Worm (Caenorhabditis elegans): ENCODE results near the gene tut-2.
A peak's percentile ranks its signal among the peaks of the same experiment; 100 is the strongest.

tut-2 gene

DNA sequence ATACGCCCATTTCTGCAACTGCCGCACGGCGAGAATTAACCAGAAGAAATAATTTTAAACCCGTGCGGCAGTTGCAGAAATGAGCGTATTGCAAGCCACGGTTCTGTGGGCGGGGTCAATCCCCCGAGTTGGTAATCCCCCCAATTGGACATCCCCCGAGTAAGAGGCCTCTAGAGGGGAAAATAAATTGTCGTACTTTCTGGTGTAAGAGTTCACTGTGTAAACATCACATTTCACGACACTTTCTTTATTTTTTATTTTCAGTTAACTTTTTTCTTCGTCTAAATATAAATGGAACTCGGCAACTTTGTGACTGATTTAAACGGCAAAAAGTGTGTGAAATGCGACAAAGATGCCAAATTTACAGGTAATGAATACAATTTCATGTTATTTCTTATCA lies at the start of gene tut-2:
TSS of gene tut-2 (plus strand) at position 277 of the 400 bp plus-strand sequence.
- TF ChIP-seq unc-55 (GFP tag; optimal IDR thresholded peaks at IDR 0.05) (peak; percentile 17), elt-1 (tag; optimal IDR thresholded peaks at IDR 0.05) (no peak), fos-1 (tag; optimal IDR thresholded peaks at IDR 0.05) (no peak), ztf-4 (tag; optimal IDR thresholded peaks at IDR 0.05) (no peak)

DNA sequence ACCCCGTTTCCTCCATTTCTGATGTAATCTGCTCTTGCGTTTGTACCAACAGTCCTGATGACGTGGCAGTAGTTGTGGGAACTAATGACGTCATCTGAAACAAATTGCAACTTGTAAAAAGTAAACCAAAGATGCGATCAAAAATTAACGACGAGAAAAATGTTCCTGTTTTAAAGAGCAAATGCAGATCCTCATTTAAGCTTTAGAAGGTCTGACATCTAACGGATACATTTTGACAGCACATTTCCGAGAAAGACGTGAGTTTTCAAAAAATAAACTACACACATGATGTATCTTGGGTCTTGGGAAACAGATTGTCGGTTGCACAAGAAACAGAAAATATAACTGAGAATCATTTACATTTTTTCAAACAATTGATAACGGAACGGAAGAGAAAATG lies 42.5 kb upstream of the tut-2 start, which contains the start of gene H09F14.1:
TSS of gene H09F14.1 (minus strand) at position 101 of the 400 bp plus-strand sequence.
- no peak for TF ChIP-seq ceh-82 (tag; optimal IDR thresholded peaks at IDR 0.05)
- TF ChIP-seq F13H6.1 (tag; optimal IDR thresholded peaks at IDR 0.05) = no peak
- TF ChIP-seq mbf-1 (tag; optimal IDR thresholded peaks at IDR 0.05) = no peak
- TF ChIP-seq mab-5 (tag; optimal IDR thresholded peaks at IDR 0.05) = no peak
- TF ChIP-seq ama-1 (optimal IDR thresholded peaks at IDR 0.05) = no peak

DNA sequence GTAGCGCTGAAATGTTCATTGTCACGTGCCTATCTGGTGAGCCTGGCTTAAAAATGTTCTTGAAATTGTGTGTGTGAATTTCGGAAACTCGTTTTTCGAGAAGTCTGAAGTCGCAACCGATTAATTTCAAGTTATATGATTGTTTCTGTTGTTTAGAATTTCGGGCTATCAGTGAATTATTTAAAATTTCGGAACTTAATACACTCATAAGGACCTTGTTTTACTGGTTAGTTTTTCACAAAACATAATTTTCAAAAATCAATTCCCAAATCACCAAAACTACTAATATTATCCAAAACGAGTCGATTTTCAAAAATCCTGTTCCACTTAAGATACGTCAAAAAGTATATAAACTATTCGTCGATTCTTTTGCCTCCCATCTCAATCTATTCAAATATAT lies 27.5 kb upstream of the tut-2 start:
- TF ChIP-seq snpc-4 (tag; optimal IDR thresholded peaks at IDR 0.05) (no peak), nhr-77 (tag; optimal IDR thresholded peaks at IDR 0.05) (no peak), sem-4 (tag; optimal IDR thresholded peaks at IDR 0.05) (no peak), nhr-11 (tag; optimal IDR thresholded peaks at IDR 0.05) (no peak), nhr-25 (tag; optimal IDR thresholded peaks at IDR 0.05) (no peak)

DNA sequence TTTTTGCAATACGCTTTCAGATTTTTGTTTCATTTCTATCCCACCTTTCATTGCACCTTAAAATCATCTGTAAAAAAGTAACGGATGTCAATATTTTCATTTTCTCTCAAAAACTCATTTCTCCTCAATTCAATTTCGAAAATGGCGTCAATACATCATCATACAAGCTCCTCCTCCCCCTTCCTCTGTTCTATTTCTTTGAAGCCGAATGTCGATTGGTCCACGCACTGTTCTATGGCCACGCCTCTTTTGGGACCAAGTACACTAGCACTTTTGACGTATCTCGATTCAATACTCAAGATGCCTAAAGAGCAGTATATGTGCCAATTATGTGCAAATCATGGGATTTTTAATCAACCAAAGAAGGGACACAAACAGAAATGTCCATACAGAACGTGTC lies 25.3 kb upstream of the tut-2 start, which contains the start of gene mab-23:
TSS of gene mab-23 (plus strand) at position 301 of the 400 bp plus-strand sequence.
- TF ChIP-seq nhr-21 (tag; optimal IDR thresholded peaks at IDR 0.05) = no peak
- TF ChIP-seq R02D3.7 (tag; optimal IDR thresholded peaks at IDR 0.05) = no peak
- no peak for TF ChIP-seq nhr-237 (tag; optimal IDR thresholded peaks at IDR 0.05)
- no peak for TF ChIP-seq nhr-10 (tag; optimal IDR thresholded peaks at IDR 0.05)
- no peak for TF ChIP-seq ztf-11 (tag; optimal IDR thresholded peaks at IDR 0.05)
- TF ChIP-seq sma-3 (GFP tag; optimal IDR thresholded peaks at IDR 0.05) = no peak

DNA sequence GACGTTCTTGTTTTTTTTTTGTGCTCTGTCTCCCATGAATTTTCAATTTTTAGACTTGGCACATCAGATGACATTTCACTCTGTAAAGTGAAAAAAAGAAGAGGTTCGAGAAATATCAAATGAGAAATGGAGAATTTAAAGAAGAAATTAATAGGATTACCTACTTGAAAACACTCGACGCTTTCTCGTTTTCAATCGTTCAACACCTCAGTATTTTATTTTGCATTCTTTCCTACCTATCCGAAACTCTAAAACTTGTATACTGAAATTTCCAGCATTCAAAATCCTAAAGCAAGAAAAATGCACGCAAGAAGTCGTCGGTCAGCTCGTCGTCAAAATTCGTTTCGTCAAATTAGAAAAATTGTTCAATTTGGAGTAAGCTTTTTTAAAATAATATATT lies 22.3 kb upstream of the tut-2 start, which contains the start of gene kvs-2:
TSS of gene kvs-2 (plus strand) at position 301 of the 400 bp plus-strand sequence.
- TF ChIP-seq nhr-23 (tag; optimal IDR thresholded peaks at IDR 0.05) = no peak
- no peak for TF ChIP-seq ztf-11 (tag; optimal IDR thresholded peaks at IDR 0.05)
- TF ChIP-seq nhr-25 (tag; optimal IDR thresholded peaks at IDR 0.05) = no peak

DNA sequence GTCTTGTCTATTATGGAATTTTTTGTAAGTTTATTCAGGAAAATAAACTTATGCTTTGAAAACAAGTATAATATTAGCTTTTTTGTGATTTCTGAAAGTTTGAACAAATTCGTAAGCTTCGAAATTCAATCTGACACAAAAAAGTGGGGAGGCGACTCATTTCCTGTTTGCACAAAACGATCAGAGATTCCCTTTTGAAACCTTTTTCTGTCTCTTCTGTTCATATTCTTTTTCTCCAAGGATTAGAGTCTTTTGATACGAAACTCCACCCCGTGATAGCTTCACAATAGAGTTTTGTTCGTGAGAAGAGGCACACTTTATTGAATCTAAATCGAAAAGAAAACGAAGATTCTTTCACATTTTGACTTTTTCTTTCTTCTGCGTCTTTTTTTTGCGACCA lies 17.1 kb upstream of the tut-2 start:
- TF ChIP-seq nhr-237 (tag; optimal IDR thresholded peaks at IDR 0.05) (no peak), sem-4 (tag; optimal IDR thresholded peaks at IDR 0.05) (no peak), nhr-10 (tag; optimal IDR thresholded peaks at IDR 0.05) (no peak), nhr-129 (tag; optimal IDR thresholded peaks at IDR 0.05) (no peak), nhr-25 (tag; optimal IDR thresholded peaks at IDR 0.05) (no peak), blmp-1 (tag; optimal IDR thresholded peaks at IDR 0.05; ENCODE audit: insufficient read depth) (no peak), elt-3 (tag; optimal IDR thresholded peaks at IDR 0.05) (no peak), C34F6.9 (tag; optimal IDR thresholded peaks at IDR 0.05) (no peak), ztf-4 (tag; optimal IDR thresholded peaks at IDR 0.05) (no peak), mdl-1 (tag; optimal IDR thresholded peaks at IDR 0.05) (no peak), sma-9 (GFP tag; optimal IDR thresholded peaks at IDR 0.05) (no peak), sma-9 (tag; optimal IDR thresholded peaks at IDR 0.05) (no peak), Y55F3AM.14 (GFP tag; optimal IDR thresholded peaks at IDR 0.05) (no peak), nhr-77 (tag; optimal IDR thresholded peaks at IDR 0.05) (no peak), lin-39 (tag; optimal IDR thresholded peaks at IDR 0.05) (no peak), peb-1 (tag; optimal IDR thresholded peaks at IDR 0.05) (no peak), nhr-12 (tag; optimal IDR thresholded peaks at IDR 0.05) (no peak), mbf-1 (tag; optimal IDR thresholded peaks at IDR 0.05) (no peak), skn-1 (tag; optimal IDR thresholded peaks at IDR 0.05) (no peak)
